Fruit fly (Drosophila melanogaster) whole organism, adult: ENCODE results near the gene CG13653.
A peak's percentile ranks its signal among the peaks of the same experiment; 100 is the strongest.

Experiments
- CG11617 ChIP-seq: fragments of 200-800 bp; sonication (Bioruptor generic); optimal IDR thresholded peaks from 2 replicates; lab custom pipeline; 2017; ENCODE audit warnings: mild to moderate bottlenecking, missing biosample characterization, missing genetic modification reagents, missing genetic modification characterization
- CG12768 ChIP-seq: fragments of 200-800 bp; sonication (Bioruptor generic); optimal IDR thresholded peaks from 2 replicates; lab custom pipeline; 2017; ENCODE audit warnings: missing biosample characterization, missing genetic modification characterization, mild to moderate bottlenecking, moderate library complexity, missing genetic modification reagents
- CG14711 ChIP-seq: fragments of 200-800 bp; sonication (Bioruptor generic); optimal IDR thresholded peaks from 2 replicates; lab custom pipeline; 2018; ENCODE audit warnings: missing biosample characterization, mild to moderate bottlenecking, missing genetic modification characterization, moderate library complexity
- CG1620 ChIP-seq: fragments of 200-800 bp; sonication (Bioruptor generic); optimal IDR thresholded peaks from 2 replicates; lab custom pipeline; 2016; ENCODE audit warnings: missing biosample characterization, missing genetic modification characterization
- CG33017 ChIP-seq: fragments of 200-800 bp; sonication (Bioruptor generic); optimal IDR thresholded peaks from 2 replicates; lab custom pipeline; 2018; ENCODE audit warnings: missing biosample characterization, mild to moderate bottlenecking, missing genetic modification characterization, moderate library complexity
- CG5204 ChIP-seq: fragments of 200-800 bp; sonication (Bioruptor generic); optimal IDR thresholded peaks from 2 replicates; lab custom pipeline; 2016; ENCODE audit warnings: missing biosample characterization, missing genetic modification characterization
- CG7045 ChIP-seq: fragments of 200-800 bp; sonication (Bioruptor generic); optimal IDR thresholded peaks from 2 replicates; lab custom pipeline; 2017; ENCODE audit warnings: missing biosample characterization, mild to moderate bottlenecking, missing genetic modification characterization
- CG7101 ChIP-seq: fragments of 200-800 bp; sonication (Bioruptor generic); optimal IDR thresholded peaks from 2 replicates; lab custom pipeline; 2018; ENCODE audit warnings: missing biosample characterization, mild to moderate bottlenecking, missing genetic modification characterization, moderate library complexity
- Clk ChIP-seq: fragments of 200-800 bp; sonication (Bioruptor generic); optimal IDR thresholded peaks from 2 replicates; lab custom pipeline; 2017; ENCODE audit warnings: missing biosample characterization, missing genetic modification characterization
- Crg-1 ChIP-seq: fragments of 200-800 bp; sonication (Bioruptor generic); optimal IDR thresholded peaks from 2 replicates; lab custom pipeline; 2016; ENCODE audit warnings: missing biosample characterization, missing genetic modification characterization
- Hr96 ChIP-seq: fragments of 200-800 bp; sonication (Bioruptor generic); optimal IDR thresholded peaks from 2 replicates; lab custom pipeline; 2016; ENCODE audit warnings: missing biosample characterization, missing genetic modification characterization
- Mnt ChIP-seq: fragments of 200-800 bp; sonication (Bioruptor generic); optimal IDR thresholded peaks from 2 replicates; lab custom pipeline; 2016; ENCODE audit warnings: missing biosample characterization, mild to moderate bottlenecking, missing genetic modification characterization
- bab1 ChIP-seq: fragments of 200-800 bp; sonication (Bioruptor generic); optimal IDR thresholded peaks from 3 replicates; lab custom pipeline; 2019; ENCODE audit warnings: missing biosample characterization, mild to moderate bottlenecking, missing genetic modification characterization, moderate library complexity
- cic ChIP-seq: fragments of 200-800 bp; sonication (Bioruptor generic); optimal IDR thresholded peaks from 2 replicates; lab custom pipeline; 2017; ENCODE audit warnings: missing biosample characterization, mild to moderate bottlenecking, missing genetic modification characterization, moderate library complexity
- cnc ChIP-seq, 2 experiments: fragments of >200 bp; optimal IDR thresholded peaks; 2 replicates each; lab custom pipeline; 2017
- kay ChIP-seq: fragments of 200-800 bp; sonication (Bioruptor generic); peaks from one replicate; lab custom pipeline; 2016; ENCODE audit warnings: missing biosample characterization, missing genetic modification characterization, borderline replicate concordance
- ovo ChIP-seq: fragments of 200-800 bp; sonication (Bioruptor generic); optimal IDR thresholded peaks from 2 replicates; lab custom pipeline; 2016; ENCODE audit warnings: missing biosample characterization, missing genetic modification characterization
- pad ChIP-seq: fragments of 200-800 bp; sonication (Bioruptor generic); optimal IDR thresholded peaks from 3 replicates; lab custom pipeline; 2017; ENCODE audit warnings: missing biosample characterization, missing genetic modification characterization, mild to moderate bottlenecking, moderate library complexity, missing genetic modification reagents
- tj ChIP-seq: fragments of 200-800 bp; sonication (Bioruptor generic); optimal IDR thresholded peaks from 3 replicates; lab custom pipeline; 2017; ENCODE audit warnings: missing biosample characterization, mild to moderate bottlenecking, missing genetic modification characterization, moderate library complexity
- toe ChIP-seq: fragments of 200-800 bp; sonication (Bioruptor generic); optimal IDR thresholded peaks from 2 replicates; lab custom pipeline; 2016; ENCODE audit warnings: missing biosample characterization, missing genetic modification characterization

Gene CG13653

DNA sequence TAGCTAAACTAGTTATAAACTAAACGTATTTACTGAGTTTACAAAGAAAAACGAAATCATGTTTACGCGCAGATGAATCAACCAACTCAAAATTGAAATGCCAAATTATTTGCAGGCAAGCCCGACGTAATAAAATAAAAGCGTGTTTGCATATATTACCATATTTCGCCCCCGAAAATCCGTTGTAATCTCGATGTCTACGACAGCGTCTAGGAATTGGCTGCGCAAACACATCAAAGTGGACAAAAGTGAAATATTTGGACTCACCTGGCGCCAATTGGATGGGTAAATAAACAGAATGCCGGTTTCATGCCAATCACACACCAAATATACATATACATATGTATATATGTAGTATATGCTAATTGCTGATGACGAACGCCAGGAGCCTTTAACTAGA, 40.8 kb downstream of the CG13653 start:
- no peak for TF ChIP-seq CG33017 (tag; lab: Kevin White, UChicago)
- no peak for TF ChIP-seq CG1620 (GFP tag; lab: Kevin White, UChicago)
- no peak for TF ChIP-seq CG7101 (tag; lab: Kevin White, UChicago)
- TF ChIP-seq Crg-1 (GFP tag; lab: Kevin White, UChicago): no peak
- TF ChIP-seq tj (GFP tag; lab: Kevin White, UChicago): no peak
- TF ChIP-seq toe: no peak
- no peak for TF ChIP-seq CG5204 (GFP tag; lab: Kevin White, UChicago)
- TF ChIP-seq kay: no peak

DNA sequence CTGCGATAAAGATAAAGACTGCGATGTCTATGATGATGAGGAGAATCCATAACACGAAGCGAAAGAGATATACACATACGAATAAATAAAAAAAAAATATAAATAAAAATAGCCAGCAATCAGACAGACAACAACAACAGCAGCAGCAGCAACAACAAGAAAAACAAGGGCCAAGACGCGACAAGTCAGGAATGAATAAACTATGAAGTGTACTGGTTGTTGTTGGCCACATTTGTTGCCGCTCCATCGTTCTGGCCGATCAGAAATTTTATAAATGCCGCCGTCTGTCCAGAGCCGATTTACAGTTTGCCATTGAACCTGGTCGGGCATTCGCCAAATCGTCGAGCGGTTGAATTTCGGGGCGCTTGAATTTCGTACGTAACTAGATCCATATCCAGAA, 42.0 kb downstream of the CG13653 start, which contains the start of gene Jhbp7:
Jhbp7 (plus strand) TSS at position 301 of the 400 bp plus-strand sequence.
- TF ChIP-seq CG33017 (tag; lab: Kevin White, UChicago): no peak
- TF ChIP-seq pad: no peak
- TF ChIP-seq tj (GFP tag; lab: Kevin White, UChicago): no peak
- TF ChIP-seq Mnt: no peak
- no peak for TF ChIP-seq cic (GFP tag; lab: Kevin White, UChicago)
- TF ChIP-seq CG1620 (GFP tag; lab: Kevin White, UChicago): no peak
- no peak for TF ChIP-seq Clk (GFP tag; lab: Kevin White, UChicago)
- no peak for TF ChIP-seq CG5204 (GFP tag; lab: Kevin White, UChicago)
- TF ChIP-seq CG7101 (tag; lab: Kevin White, UChicago): no peak
- TF ChIP-seq bab1 (GFP tag; lab: Kevin White, UChicago): no peak

DNA sequence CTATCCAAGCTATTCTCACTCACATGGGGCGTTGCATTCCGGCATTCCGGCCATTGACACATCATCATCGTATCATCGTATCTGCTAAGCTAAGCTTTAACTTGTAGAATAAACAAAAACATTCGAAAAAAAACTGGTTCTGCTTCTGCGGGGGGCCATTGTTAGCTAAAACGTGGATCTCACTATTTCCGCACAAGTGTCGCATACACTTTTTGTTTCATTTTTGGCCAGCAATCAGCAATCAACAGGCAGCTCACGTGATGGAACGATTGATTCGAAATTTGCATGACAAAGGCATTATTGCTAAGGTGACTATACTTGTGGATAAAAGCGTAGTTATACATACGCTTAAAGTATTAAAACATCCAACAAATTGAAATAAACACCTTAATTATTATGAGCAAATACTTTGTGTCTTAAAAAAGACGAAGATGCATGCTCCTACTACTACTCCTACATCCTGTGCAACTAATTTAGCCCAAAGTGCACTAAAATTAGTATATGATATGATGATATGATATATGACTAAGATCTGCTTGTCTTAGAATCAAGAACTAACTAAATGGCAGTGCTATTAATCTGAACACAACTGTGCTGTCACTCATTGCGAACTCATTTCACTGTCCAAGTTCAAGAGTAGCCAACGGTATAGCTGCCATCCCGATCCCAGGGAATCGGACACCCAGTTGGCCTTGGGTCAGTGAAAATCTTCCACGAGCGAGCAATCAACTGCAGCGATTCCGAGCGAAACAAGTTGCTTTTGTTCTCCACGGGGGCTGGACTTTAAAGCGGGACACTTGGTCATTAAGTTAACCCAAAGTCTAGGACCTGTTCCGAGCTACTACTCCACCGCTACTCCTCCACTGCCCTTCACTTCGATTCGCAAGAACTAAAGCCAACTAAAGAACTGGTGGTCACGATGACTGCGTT, 43.7 kb downstream of the CG13653 start:
- TF ChIP-seq CG11617 (GFP tag; lab: Kevin White, UChicago) (no peak), Crg-1 (GFP tag; lab: Kevin White, UChicago) (no peak), Mnt (no peak), bab1 (GFP tag; lab: Kevin White, UChicago) (no peak), pad (no peak), CG7101 (tag; lab: Kevin White, UChicago) (no peak), CG7045 (GFP tag; lab: Kevin White, UChicago) (no peak), Clk (GFP tag; lab: Kevin White, UChicago) (no peak), tj (GFP tag; lab: Kevin White, UChicago) (no peak), CG5204 (GFP tag; lab: Kevin White, UChicago) (no peak), ovo (GFP tag; lab: Kevin White, UChicago) (no peak), CG33017 (tag; lab: Kevin White, UChicago) (no peak), CG1620 (GFP tag; lab: Kevin White, UChicago) (no peak), Hr96 (no peak), cnc (optimal IDR thresholded peaks at IDR 0.05; lab: Kevin White, UChicago) (no peak), CG12768 (GFP tag; lab: Kevin White, UChicago) (no peak), cic (GFP tag; lab: Kevin White, UChicago) (no peak), toe (no peak), CG14711 (no peak), kay (no peak)

DNA sequence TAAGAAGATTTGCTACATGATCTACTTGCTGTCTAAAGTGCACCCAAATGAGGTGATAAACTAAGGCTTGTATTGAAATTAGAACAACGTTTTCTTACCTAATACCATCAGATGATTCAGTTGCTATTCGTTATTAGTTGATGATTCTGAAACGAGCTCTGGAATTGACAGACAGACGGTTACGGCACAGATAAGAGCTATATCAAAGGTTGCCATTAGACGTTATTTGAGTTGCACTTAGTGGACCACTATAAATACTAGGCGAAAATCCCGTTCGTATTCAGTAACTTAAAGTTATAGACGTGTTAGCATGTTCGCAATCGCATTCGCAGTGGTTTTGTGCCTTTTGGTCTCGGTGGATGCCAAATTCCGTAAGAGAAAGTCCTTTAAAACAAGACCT, 44.6 kb downstream of the CG13653 start, which contains the start of gene to:
to (plus strand) TSS at position 301 of the 400 bp plus-strand sequence.
- TF ChIP-seq Hr96 (no peak), pad (no peak), Mnt (no peak), Crg-1 (GFP tag; lab: Kevin White, UChicago) (no peak), ovo (GFP tag; lab: Kevin White, UChicago) (no peak), CG11617 (GFP tag; lab: Kevin White, UChicago) (no peak)

DNA sequence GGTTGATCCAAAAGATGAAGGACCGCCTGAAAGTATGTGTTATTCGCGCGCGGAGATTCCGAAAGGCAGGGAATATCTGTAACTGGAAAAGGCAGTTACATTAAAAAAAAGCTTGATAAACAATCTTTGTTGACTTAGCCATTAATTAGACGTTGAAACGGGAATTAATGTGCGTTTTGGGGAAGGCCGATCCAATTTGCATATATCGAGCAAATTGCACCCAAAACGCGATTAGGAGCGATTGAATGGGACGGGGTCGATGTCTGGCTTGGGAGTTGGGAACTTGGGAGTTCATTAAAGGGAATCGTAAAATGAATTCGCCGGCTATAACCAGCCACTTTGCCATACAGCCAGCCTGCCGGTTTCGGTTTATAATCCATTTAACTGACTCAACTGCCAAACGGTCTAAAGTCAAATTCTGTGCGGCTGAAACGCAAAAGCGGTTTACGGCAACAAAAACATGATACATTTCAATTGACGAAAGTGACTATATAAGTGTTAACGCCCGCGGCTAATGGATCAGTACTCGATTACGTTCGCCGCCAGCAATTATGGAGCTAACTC, 46.3 kb downstream of the CG13653 start, which contains the start of gene CG11854:
CG11854 (plus strand) TSS at position 514 of the 564 bp plus-strand sequence.
- TF ChIP-seq CG11617 (GFP tag; lab: Kevin White, UChicago): no peak
- no peak for TF ChIP-seq pad
- TF ChIP-seq Mnt: no peak
- no peak for TF ChIP-seq toe
- no peak for TF ChIP-seq cic (GFP tag; lab: Kevin White, UChicago)
- TF ChIP-seq CG12768 (GFP tag; lab: Kevin White, UChicago): no peak
- TF ChIP-seq CG7101 (tag; lab: Kevin White, UChicago): no peak
- TF ChIP-seq kay: no peak

DNA sequence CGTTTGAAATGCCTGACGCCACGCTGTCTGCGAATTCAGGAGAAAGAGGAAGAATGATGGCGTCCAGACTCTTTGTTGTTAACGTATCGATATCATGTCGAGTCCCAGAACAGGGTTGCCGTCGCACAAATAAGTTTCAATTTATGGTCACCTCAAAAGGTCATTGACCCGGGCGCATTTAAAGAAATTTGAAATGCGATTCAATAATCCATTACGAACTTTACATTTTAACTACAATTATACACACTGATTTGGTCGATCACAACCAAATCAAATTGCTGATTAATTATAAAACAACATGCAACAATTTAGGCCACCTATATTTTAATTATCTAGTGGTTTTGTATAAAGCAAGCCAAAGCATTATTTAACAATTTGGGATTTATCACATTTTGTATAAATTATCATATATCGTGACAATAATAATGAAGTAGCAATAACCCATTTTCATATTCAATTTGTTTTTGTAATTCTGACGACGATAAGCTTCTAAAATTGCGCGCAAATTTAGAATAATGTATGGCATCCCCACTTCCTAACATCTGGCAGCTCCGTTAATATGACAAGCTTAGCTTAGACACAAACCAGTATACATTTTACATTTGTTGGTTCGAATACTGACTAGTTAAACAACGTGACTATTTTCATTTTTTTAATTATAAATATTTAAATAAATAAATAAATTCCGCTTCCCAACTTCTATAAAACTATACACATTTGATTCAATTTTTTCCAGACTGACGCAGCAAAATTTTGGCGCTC, 49.9 kb downstream of the CG13653 start, which contains the start of gene bam:
bam (minus strand) TSS at position 58 of the 762 bp plus-strand sequence.
- TF ChIP-seq CG12768 (GFP tag; lab: Kevin White, UChicago) (no peak), ovo (GFP tag; lab: Kevin White, UChicago) (no peak), bab1 (GFP tag; lab: Kevin White, UChicago) (peak; percentile 44), CG1620 (GFP tag; lab: Kevin White, UChicago) (no peak), cnc (optimal IDR thresholded peaks at IDR 0.05; lab: Kevin White, UChicago) (no peak), Mnt (peak; percentile 44), Crg-1 (GFP tag; lab: Kevin White, UChicago) (peak; percentile 53), CG14711 (peak; percentile 67), tj (GFP tag; lab: Kevin White, UChicago) (no peak), Clk (GFP tag; lab: Kevin White, UChicago) (no peak), CG11617 (GFP tag; lab: Kevin White, UChicago) (no peak), CG33017 (tag; lab: Kevin White, UChicago) (no peak), CG7045 (GFP tag; lab: Kevin White, UChicago) (no peak), kay (peak; percentile 71)
